Worm (Caenorhabditis elegans): ENCODE results near the gene T14A8.2.

ce11 chrIV:7775725-7776124 is 46.7 kb downstream of the T14A8.2 start, which contains the start of gene swd-2.1:
- TF ChIP-seq ceh-34 (tag; optimal IDR thresholded peaks at IDR 0.05) (no peak), ahr-1 (tag; optimal IDR thresholded peaks at IDR 0.05) (no peak), unc-42 (tag; optimal IDR thresholded peaks at IDR 0.05) (no peak), ama-1 (optimal IDR thresholded peaks at IDR 0.05) (no peak), tbx-2 (tag; optimal IDR thresholded peaks at IDR 0.05) (no peak), tbx-7 (tag; optimal IDR thresholded peaks at IDR 0.05) (no peak), F13H6.1 (tag; optimal IDR thresholded peaks at IDR 0.05) (no peak), K02D7.2 (tag; optimal IDR thresholded peaks at IDR 0.05) (no peak), sox-4 (tag; optimal IDR thresholded peaks at IDR 0.05) (no peak), ztf-16 (tag; optimal IDR thresholded peaks at IDR 0.05) (no peak), pax-1 (tag; optimal IDR thresholded peaks at IDR 0.05) (no peak), C08G9.2 (tag; optimal IDR thresholded peaks at IDR 0.05) (no peak), ceh-9 (tag; optimal IDR thresholded peaks at IDR 0.05) (no peak)
